Worm (Caenorhabditis elegans): ENCODE data around the gene nlp-2.

nlp-2 gene

ce11 chrX:2382227-2382626, 37.7 kb upstream of the nlp-2 start (continued):
- TF ChIP-seq ctbp-1 (GFP tag; IDR thresholded peaks at IDR 0.05) (no peak), zip-11 (GFP tag; IDR thresholded peaks at IDR 0.05) (no peak), mep-1 (tag; optimal IDR thresholded peaks at IDR 0.05) (peak; percentile 74), D1046.2 (GFP tag; IDR thresholded peaks at IDR 0.05) (no peak), T20F7.1 (GFP tag; optimal IDR thresholded peaks at IDR 0.05) (no peak), nhr-11 (tag; optimal IDR thresholded peaks at IDR 0.05) (no peak), nhr-6 (tag; optimal IDR thresholded peaks at IDR 0.05) (no peak), hif-1 (tag; optimal IDR thresholded peaks at IDR 0.05) (peak in 1 of 2 experiments; percentile 11), mes-2 (tag; optimal IDR thresholded peaks at IDR 0.05; ENCODE audit: poor library complexity, severe bottlenecking) (peak; percentile 73), ZK337.2 (GFP tag; IDR thresholded peaks at IDR 0.05) (no peak), hlh-11 (tag; optimal IDR thresholded peaks at IDR 0.05) (peak; percentile 54), gei-8 (GFP tag; optimal IDR thresholded peaks at IDR 0.05) (no peak), arid-1 (GFP tag; conservative IDR thresholded peaks at IDR 0.05) (no peak), nhr-48 (tag; optimal IDR thresholded peaks at IDR 0.05) (no peak), vab-7 (GFP tag; IDR thresholded peaks at IDR 0.05) (no peak), sdz-12 (GFP tag; optimal IDR thresholded peaks at IDR 0.05) (no peak), set-16 (GFP tag; IDR thresholded peaks at IDR 0.05) (no peak), zag-1 (tag; optimal IDR thresholded peaks at IDR 0.05) (no peak), skn-1 (tag; optimal IDR thresholded peaks at IDR 0.05) (no peak), daf-12 (tag; optimal IDR thresholded peaks at IDR 0.05) (no peak), rbr-2 (tag; optimal IDR thresholded peaks at IDR 0.05) (peak; percentile 54), lsy-2 (tag; optimal IDR thresholded peaks at IDR 0.05) (peak in 1 of 2 experiments; percentile 78), ces-1 (GFP tag; optimal IDR thresholded peaks at IDR 0.05) (no peak), dve-1 (tag; optimal IDR thresholded peaks at IDR 0.05; ENCODE audit: insufficient read depth) (peak; percentile 66), hlh-30 (tag; optimal IDR thresholded peaks at IDR 0.05; ENCODE audit: insufficient read depth) (peak; percentile 60), spr-3 (GFP tag; optimal IDR thresholded peaks at IDR 0.05) (no peak), Y105C5A.15 (GFP tag; IDR thresholded peaks at IDR 0.05) (no peak), F49E8.2 (tag; optimal IDR thresholded peaks at IDR 0.05; ENCODE audit: borderline replicate concordance) (no peak), nhr-28 (tag; optimal IDR thresholded peaks at IDR 0.05) (peak; percentile 55), zfp-2 (tag; optimal IDR thresholded peaks at IDR 0.05) (no peak), Y5F2A.4 (GFP tag; optimal IDR thresholded peaks at IDR 0.05) (no peak), nhr-10 (tag; optimal IDR thresholded peaks at IDR 0.05) (no peak), aly-2 (tag; optimal IDR thresholded peaks at IDR 0.05) (no peak), snpc-4 (tag; optimal IDR thresholded peaks at IDR 0.05) (no peak), ceh-20 (GFP tag; IDR thresholded peaks at IDR 0.05) (no peak), Y48G9A.11 (GFP tag; IDR thresholded peaks at IDR 0.05) (no peak), ceh-44 (GFP tag; IDR thresholded peaks at IDR 0.05) (no peak), nhr-102 (tag; optimal IDR thresholded peaks at IDR 0.05) (peak; percentile 42), ceh-62 (tag; optimal IDR thresholded peaks at IDR 0.05) (no peak), fkh-10 (GFP tag; optimal IDR thresholded peaks at IDR 0.05) (no peak), F26F4.8 (GFP tag; conservative IDR thresholded peaks at IDR 0.05) (no peak), nhr-237 (tag; optimal IDR thresholded peaks at IDR 0.05) (no peak), lin-13 (GFP tag; optimal IDR thresholded peaks at IDR 0.05) (no peak), lin-1 (GFP tag; IDR thresholded peaks at IDR 0.05) (no peak), snpc-1.2 (GFP tag; IDR thresholded peaks at IDR 0.05) (no peak), nhr-42 (GFP tag; IDR thresholded peaks at IDR 0.05) (no peak), lin-29 (GFP tag; IDR thresholded peaks at IDR 0.05) (no peak), hmg-1.1 (GFP tag; IDR thresholded peaks at IDR 0.05) (peak; percentile 73), zfp-3 (GFP tag; conservative IDR thresholded peaks at IDR 0.05) (no peak), nhr-25 (tag; optimal IDR thresholded peaks at IDR 0.05; ENCODE audit: borderline replicate concordance, insufficient read depth) (no peak), F44E2.7 (GFP tag; IDR thresholded peaks at IDR 0.05) (no peak), F10B5.3 (tag; optimal IDR thresholded peaks at IDR 0.05) (no peak)
